Fruit fly (Drosophila melanogaster): ENCODE results near the gene CG1231.

Gene CG1231

DNA sequence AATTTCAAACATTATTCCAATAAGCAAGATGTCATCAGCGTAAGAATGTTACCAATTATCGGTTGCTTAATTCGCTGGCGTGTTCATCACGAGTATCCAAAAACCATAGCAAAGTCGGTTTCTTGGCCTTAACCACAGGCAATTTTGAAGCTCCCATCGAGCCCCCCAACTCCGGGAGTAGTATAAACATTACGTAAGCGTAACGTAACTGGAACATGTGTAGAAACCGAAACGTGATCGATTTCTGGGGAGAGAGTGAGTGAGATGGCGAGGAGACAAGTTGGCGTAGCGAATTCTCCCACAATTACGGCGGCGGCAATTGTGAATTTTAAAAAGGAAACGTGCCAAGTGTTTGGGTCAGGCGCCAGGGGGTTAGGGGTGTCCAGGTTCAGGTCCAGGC is 22.7 kb downstream of the CG1231 start:
- TF ChIP-seq ttk (optimal IDR thresholded peaks at IDR 0.05) = no peak

DNA sequence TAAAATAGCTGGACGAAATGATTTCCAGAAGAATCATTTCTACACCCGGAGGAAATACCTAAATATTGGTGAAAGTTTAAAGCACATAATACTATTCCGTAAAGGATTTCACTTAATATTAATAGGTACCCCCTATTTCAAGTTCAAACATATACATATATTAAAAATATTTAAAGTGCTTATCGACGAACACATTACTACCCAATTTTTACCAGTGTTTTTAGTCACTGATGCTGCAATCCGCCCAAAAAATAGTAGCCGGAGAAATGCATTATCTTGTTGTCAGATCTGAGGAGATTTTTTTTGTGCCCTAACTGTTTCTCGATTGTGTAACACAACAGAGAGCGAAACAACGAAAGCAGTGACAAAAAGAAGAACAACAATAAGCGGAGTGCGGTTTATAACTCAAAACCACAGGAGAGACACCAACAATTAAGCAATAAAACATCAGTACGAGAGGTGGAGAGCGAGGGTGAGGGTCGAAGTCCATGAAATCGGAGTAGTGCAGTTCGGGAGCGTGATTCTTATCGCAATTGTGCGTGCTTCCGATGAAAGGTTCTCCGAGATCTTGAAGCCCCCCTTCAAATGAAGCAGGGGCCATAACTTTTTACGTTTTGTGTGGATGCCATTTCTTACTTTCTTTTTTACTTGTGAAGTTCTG is 24.8 kb downstream of the CG1231 start:
- TF ChIP-seq h (optimal IDR thresholded peaks at IDR 0.05) = no peak
- no peak for TF ChIP-seq insv (optimal IDR thresholded peaks at IDR 0.05)
- no peak for TF ChIP-seq ttk (optimal IDR thresholded peaks at IDR 0.05)
- no peak for TF ChIP-seq Myc (optimal IDR thresholded peaks at IDR 0.05)
- no peak for TF ChIP-seq Sin3A (optimal IDR thresholded peaks at IDR 0.05)
- no peak for TF ChIP-seq psq (optimal IDR thresholded peaks at IDR 0.05)

DNA sequence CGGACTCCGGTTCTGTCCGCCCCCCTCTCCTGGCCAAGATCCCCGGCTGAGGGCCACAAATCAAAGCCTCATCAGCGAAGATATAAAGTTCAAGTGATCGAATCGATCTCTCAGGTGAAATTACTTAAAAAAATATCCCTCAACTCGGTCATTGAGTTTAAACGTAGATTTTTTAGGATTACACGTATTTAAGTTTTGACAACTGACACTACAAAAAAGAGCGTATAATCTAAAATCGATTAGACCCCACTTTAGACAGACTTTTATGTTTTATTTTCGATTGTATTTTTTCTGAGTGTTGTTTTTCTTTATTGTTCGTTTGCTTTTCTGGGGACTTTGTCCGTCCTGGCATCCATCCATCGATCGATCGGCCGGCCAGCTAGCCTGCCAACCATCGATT is 28.9 kb downstream of the CG1231 start:
- TF ChIP-seq ttk (optimal IDR thresholded peaks at IDR 0.05) = no peak
- no peak for TF ChIP-seq Sin3A (optimal IDR thresholded peaks at IDR 0.05)

DNA sequence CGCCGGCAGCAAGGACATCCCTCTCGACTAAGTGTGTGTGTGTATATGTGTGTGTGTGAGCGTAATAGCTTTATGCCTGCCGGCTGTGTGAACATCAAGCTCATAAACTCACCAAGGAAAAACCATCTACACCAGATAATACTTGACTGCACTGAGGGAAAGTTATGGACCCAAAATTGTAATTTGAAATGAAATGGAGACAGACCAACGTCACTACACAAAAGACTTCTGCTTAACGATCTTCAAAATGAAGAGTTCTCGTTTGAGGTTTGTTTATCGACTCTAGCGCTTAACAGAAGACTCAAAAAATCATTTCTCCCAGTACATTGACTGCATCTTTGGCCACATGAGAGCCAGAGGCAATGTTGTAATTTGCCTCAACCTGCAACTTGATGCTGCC is 31.9 kb downstream of the CG1231 start:
- no peak for TF ChIP-seq h (optimal IDR thresholded peaks at IDR 0.05)
- no peak for TF ChIP-seq Sin3A (optimal IDR thresholded peaks at IDR 0.05)
- TF ChIP-seq insv (optimal IDR thresholded peaks at IDR 0.05) = no peak
- TF ChIP-seq ttk (optimal IDR thresholded peaks at IDR 0.05) = no peak
- no peak for TF ChIP-seq psq (optimal IDR thresholded peaks at IDR 0.05)
- no peak for TF ChIP-seq Myc (optimal IDR thresholded peaks at IDR 0.05)

DNA sequence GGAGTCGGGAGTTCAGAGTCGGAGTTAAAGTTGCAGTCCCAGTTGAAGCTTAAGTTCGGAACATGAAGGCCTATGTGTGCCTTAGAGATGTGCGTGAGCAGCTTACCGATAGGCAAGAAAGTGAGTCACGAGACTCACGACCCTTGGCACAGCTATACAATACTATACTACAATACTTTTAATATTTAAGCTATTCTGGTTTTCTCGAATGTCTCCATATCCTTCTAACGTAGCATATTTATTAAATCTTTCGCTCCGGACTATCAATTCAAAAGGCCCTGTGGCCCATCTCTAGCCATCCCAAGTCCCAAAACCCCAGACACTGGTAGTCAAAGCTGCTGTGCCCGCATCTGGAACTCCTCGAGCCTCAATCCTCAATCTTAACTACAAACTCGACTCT is 34.0 kb downstream of the CG1231 start:
- no peak for TF ChIP-seq h (optimal IDR thresholded peaks at IDR 0.05)
- no peak for TF ChIP-seq Sin3A (optimal IDR thresholded peaks at IDR 0.05)
- TF ChIP-seq insv (optimal IDR thresholded peaks at IDR 0.05) = no peak
- no peak for TF ChIP-seq psq (optimal IDR thresholded peaks at IDR 0.05)
- TF ChIP-seq Myc (optimal IDR thresholded peaks at IDR 0.05) = no peak
- no peak for TF ChIP-seq ttk (optimal IDR thresholded peaks at IDR 0.05)

DNA sequence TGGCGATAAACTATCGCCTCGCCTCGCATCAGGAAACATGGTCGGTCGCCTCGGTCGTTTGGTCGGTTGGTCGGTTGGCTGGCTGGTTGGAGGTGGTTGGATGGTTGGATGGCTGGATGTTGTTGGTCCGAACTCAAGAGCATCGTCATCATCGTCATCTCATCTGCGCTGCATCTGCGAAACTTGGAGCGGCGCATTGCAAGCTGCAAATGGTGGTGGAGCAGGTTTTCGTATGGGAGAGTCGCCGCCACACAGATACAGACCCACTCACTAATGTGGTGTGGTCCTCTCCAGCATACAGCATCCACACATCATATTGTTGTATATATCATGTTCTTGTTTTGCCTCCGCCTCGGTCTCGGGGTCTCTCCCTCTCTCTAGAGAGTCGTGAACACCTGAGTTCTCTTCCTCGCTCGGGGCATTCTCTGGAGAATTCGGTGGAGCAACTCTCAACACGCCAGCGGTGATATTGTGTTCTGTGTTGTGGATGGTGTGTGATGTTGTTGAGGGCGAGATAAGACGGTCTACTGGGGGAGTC is 36.5 kb downstream of the CG1231 start, which contains the start of gene trh:
Gene trh, minus strand, starts transcription at position 12 of the 538 bp plus-strand sequence.
- TF ChIP-seq insv (optimal IDR thresholded peaks at IDR 0.05) = no peak
- TF ChIP-seq Myc (optimal IDR thresholded peaks at IDR 0.05) = no peak
- no peak for TF ChIP-seq Sin3A (optimal IDR thresholded peaks at IDR 0.05)
- no peak for TF ChIP-seq psq (optimal IDR thresholded peaks at IDR 0.05)
- no peak for TF ChIP-seq h (optimal IDR thresholded peaks at IDR 0.05)
- TF ChIP-seq ttk (optimal IDR thresholded peaks at IDR 0.05) = no peak

DNA sequence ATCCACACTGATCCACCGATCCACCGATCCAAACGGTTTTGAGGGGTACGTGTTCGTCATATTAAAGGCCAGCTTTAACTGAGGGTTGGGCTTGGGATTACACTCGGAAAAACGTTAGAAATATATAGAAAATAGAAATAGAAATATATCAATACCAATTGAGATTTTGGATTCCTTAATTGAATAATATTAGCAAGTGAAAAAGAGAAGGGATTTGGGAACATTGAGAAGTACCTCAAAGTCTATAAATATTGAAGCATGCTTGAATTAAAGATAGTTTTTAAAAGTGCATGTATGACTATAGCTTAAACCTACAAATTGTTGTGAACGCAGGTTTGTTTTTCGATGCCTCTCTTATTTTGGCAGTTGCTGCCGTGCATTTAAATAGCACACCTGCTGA is 39.0 kb downstream of the CG1231 start:
- TF ChIP-seq insv (optimal IDR thresholded peaks at IDR 0.05) = no peak
- no peak for TF ChIP-seq h (optimal IDR thresholded peaks at IDR 0.05)
- no peak for TF ChIP-seq ttk (optimal IDR thresholded peaks at IDR 0.05)
- no peak for TF ChIP-seq Myc (optimal IDR thresholded peaks at IDR 0.05)
- TF ChIP-seq psq (optimal IDR thresholded peaks at IDR 0.05) = no peak
- no peak for TF ChIP-seq Sin3A (optimal IDR thresholded peaks at IDR 0.05)

DNA sequence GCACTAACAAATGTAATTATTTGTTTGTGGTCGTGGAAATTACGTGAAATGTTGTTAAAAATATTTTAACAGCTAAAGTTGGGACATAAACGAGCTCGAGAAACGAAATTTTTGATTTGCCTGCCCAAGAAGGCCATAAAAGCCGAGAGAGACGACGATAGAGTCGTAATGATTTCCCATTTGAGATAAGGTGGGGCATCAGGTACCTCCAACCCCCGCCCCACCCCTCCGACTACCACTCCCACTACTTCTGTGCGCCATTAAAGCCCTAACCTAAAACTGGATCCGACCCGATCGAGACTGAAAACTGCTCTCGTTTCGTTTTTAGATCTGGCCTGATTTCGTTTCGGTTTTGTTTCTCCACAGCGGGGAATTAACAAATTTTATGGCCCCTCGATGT is 44.0 kb downstream of the CG1231 start:
- TF ChIP-seq Sin3A (optimal IDR thresholded peaks at IDR 0.05) (no peak), psq (optimal IDR thresholded peaks at IDR 0.05) (no peak), ttk (optimal IDR thresholded peaks at IDR 0.05) (no peak), insv (optimal IDR thresholded peaks at IDR 0.05) (no peak), h (optimal IDR thresholded peaks at IDR 0.05) (no peak), Myc (optimal IDR thresholded peaks at IDR 0.05) (no peak)
